Worm (Caenorhabditis elegans): ENCODE measurements around the gene srh-208.

ce11 chrV:19301934-19302333, 15.2 kb upstream of the srh-208 start, which contains the start of gene fbxb-62:
- no peak for TF ChIP-seq tab-1 (GFP tag; IDR thresholded peaks at IDR 0.05)
- no peak for TF ChIP-seq klf-2 (GFP tag; conservative IDR thresholded peaks at IDR 0.05)
- TF ChIP-seq med-1 (GFP tag; optimal IDR thresholded peaks at IDR 0.05; ENCODE audit: insufficient read depth): no peak
